Fruit fly (Drosophila melanogaster): Measurements from ENCODE around the gene sws.

Gene sws

dm6 chrX:7933210-7933915 is 34.7 kb downstream of the sws start, which contains the start of the genes Dhdds and RpS14a:
Dhdds (minus strand) TSS chrX:7933351.
RpS14a (plus strand) TSS chrX:7933742.
- TF ChIP-seq rgr (GFP tag; optimal IDR thresholded peaks at IDR 0.05) (peak; percentile 69), Rel (GFP tag; optimal IDR thresholded peaks at IDR 0.05) (no peak), Rel (tag; optimal IDR thresholded peaks at IDR 0.05) (peak; percentile 0), CrebA (GFP tag; optimal IDR thresholded peaks at IDR 0.05; ENCODE audit: borderline replicate concordance) (no peak), dmrt93B (GFP tag; optimal IDR thresholded peaks at IDR 0.05) (peak; percentile 81), CG9705 (GFP tag; optimal IDR thresholded peaks at IDR 0.05) (peak; percentile 50), OdsH (GFP tag; optimal IDR thresholded peaks at IDR 0.05) (peak; percentile 39), Sp1 (GFP tag; optimal IDR thresholded peaks at IDR 0.05) (peak; percentile 66), fru (GFP tag; optimal IDR thresholded peaks at IDR 0.05) (peak; percentile 42), foxo (GFP tag; optimal IDR thresholded peaks at IDR 0.05) (peak in 1 of 2 experiments; percentile 34), Hr83 (GFP tag; optimal IDR thresholded peaks at IDR 0.05; ENCODE audit: poor library complexity, severe bottlenecking) (peak; percentile 44), Myc (optimal IDR thresholded peaks at IDR 0.05) (peak; percentile 60), psq (GFP tag; optimal IDR thresholded peaks at IDR 0.05) (peak; percentile 37), Dif (GFP tag; optimal IDR thresholded peaks at IDR 0.05; ENCODE audit: partially characterized antibody) (no peak), N (GFP tag; optimal IDR thresholded peaks at IDR 0.05) (no peak), sv (GFP tag; optimal IDR thresholded peaks at IDR 0.05) (peak; percentile 39), Jra (GFP tag; optimal IDR thresholded peaks at IDR 0.05) (no peak), Hnf4 (GFP tag; optimal IDR thresholded peaks at IDR 0.05) (peak; percentile 10), lola (GFP tag; optimal IDR thresholded peaks at IDR 0.05) (no peak), pan (optimal IDR thresholded peaks at IDR 0.05) (no peak), brk (GFP tag; optimal IDR thresholded peaks at IDR 0.05) (peak; percentile 65), tai (GFP tag; optimal IDR thresholded peaks at IDR 0.05) (no peak), h (GFP tag; optimal IDR thresholded peaks at IDR 0.05) (peak; percentile 46), HLH106 (tag; optimal IDR thresholded peaks at IDR 0.05) (peak; percentile 38), woc (GFP tag; optimal IDR thresholded peaks at IDR 0.05) (peak; percentile 4), br (GFP tag; optimal IDR thresholded peaks at IDR 0.05) (peak; percentile 48), dl (GFP tag; optimal IDR thresholded peaks at IDR 0.05; ENCODE audit: insufficient read depth in 1 of 2, partially characterized antibody in 2 of 2) (no peak), sage (GFP tag; optimal IDR thresholded peaks at IDR 0.05) (peak; percentile 12)

- TF ChIP-seq dmrt93B (GFP tag; optimal IDR thresholded peaks at IDR 0.05) (no peak), dl (GFP tag; optimal IDR thresholded peaks at IDR 0.05; ENCODE audit: insufficient read depth in 1 of 2, partially characterized antibody in 2 of 2) (peak; percentile 7 to 47), h (GFP tag; optimal IDR thresholded peaks at IDR 0.05) (peak; percentile 7), CG32264 (GFP tag; optimal IDR thresholded peaks at IDR 0.05) (no peak), psq (GFP tag; optimal IDR thresholded peaks at IDR 0.05) (no peak), fru (GFP tag; optimal IDR thresholded peaks at IDR 0.05) (no peak), Hr78 (GFP tag; optimal IDR thresholded peaks at IDR 0.05) (no peak), brk (GFP tag; optimal IDR thresholded peaks at IDR 0.05) (peak; percentile 34), HLH106 (tag; optimal IDR thresholded peaks at IDR 0.05) (no peak), Hr83 (GFP tag; optimal IDR thresholded peaks at IDR 0.05; ENCODE audit: poor library complexity, severe bottlenecking) (no peak), Abd-B (GFP tag; optimal IDR thresholded peaks at IDR 0.05) (no peak), lola (GFP tag; optimal IDR thresholded peaks at IDR 0.05) (no peak), Mio (GFP tag; optimal IDR thresholded peaks at IDR 0.05) (peak; percentile 7), Hnf4 (GFP tag; optimal IDR thresholded peaks at IDR 0.05) (no peak), jim (GFP tag; optimal IDR thresholded peaks at IDR 0.05) (no peak), rgr (GFP tag; optimal IDR thresholded peaks at IDR 0.05) (peak; percentile 4), br (GFP tag; optimal IDR thresholded peaks at IDR 0.05) (no peak), sv (GFP tag; optimal IDR thresholded peaks at IDR 0.05) (no peak), dsf (GFP tag; optimal IDR thresholded peaks at IDR 0.05; ENCODE audit: borderline replicate concordance) (no peak), usp (GFP tag; optimal IDR thresholded peaks at IDR 0.05) (no peak), CG9705 (GFP tag; optimal IDR thresholded peaks at IDR 0.05) (no peak), pan (optimal IDR thresholded peaks at IDR 0.05) (no peak), Sp1 (GFP tag; optimal IDR thresholded peaks at IDR 0.05) (peak; percentile 8), CrebA (GFP tag; optimal IDR thresholded peaks at IDR 0.05; ENCODE audit: borderline replicate concordance) (no peak), Rel (GFP tag; optimal IDR thresholded peaks at IDR 0.05) (no peak), Rel (tag; optimal IDR thresholded peaks at IDR 0.05) (no peak), OdsH (GFP tag; optimal IDR thresholded peaks at IDR 0.05) (no peak), woc (GFP tag; optimal IDR thresholded peaks at IDR 0.05) (no peak), Myc (optimal IDR thresholded peaks at IDR 0.05) (no peak), N (GFP tag; optimal IDR thresholded peaks at IDR 0.05) (no peak), ey (GFP tag; optimal IDR thresholded peaks at IDR 0.05) (no peak), tai (GFP tag; optimal IDR thresholded peaks at IDR 0.05) (no peak), sage (GFP tag; optimal IDR thresholded peaks at IDR 0.05) (no peak), Jra (GFP tag; optimal IDR thresholded peaks at IDR 0.05) (no peak), GATAd (GFP tag; optimal IDR thresholded peaks at IDR 0.05) (no peak), Dif (GFP tag; optimal IDR thresholded peaks at IDR 0.05; ENCODE audit: partially characterized antibody) (peak; percentile 54), Vsx2 (GFP tag; optimal IDR thresholded peaks at IDR 0.05; ENCODE audit: partially characterized antibody) (no peak)
These were observed 36.9 kb downstream of the sws start, which contains the start of gene mahe for dm6 chrX:7931028-7931549. mahe (minus strand) TSS chrX:7931382.
